Worm (Caenorhabditis elegans) whole organism, young adult: ENCODE results near the gene tbc-13.

ENCODE experiments used
- ZK185.1 ChIP-seq: sonication (generic microtip); optimal IDR thresholded peaks from 2 replicates; lab custom pipeline; 2016; ENCODE audit warnings: mild to moderate bottlenecking, missing genetic modification characterization, missing compliant biosample characterization; ENCODE audit not compliant: poor library complexity, severe bottlenecking
- akir-1 ChIP-seq: fragments of 200-800 bp; sonication (Bioruptor generic); optimal IDR thresholded peaks from 2 replicates; lab custom pipeline; 2018; ENCODE audit warnings: mild to moderate bottlenecking, missing genetic modification characterization, moderate library complexity, missing compliant biosample characterization
- ccch-3 ChIP-seq: fragments of 200-800 bp; sonication (Bioruptor generic); optimal IDR thresholded peaks from 2 replicates; lab custom pipeline; 2018; ENCODE audit warnings: mild to moderate bottlenecking, missing genetic modification characterization, missing compliant biosample characterization
- mxl-1 ChIP-seq: sonication (generic microtip); optimal IDR thresholded peaks from 2 replicates; lab custom pipeline; 2016; ENCODE audit warnings: missing genetic modification characterization, missing compliant biosample characterization
- nfya-2 ChIP-seq: fragments of 200-800 bp; sonication (Bioruptor generic); IDR thresholded peaks from 2 replicates; pipeline ENCODE4 v1.3.6; 2022; ENCODE audit warnings: missing genetic modification reagents, missing genetic modification characterization, missing compliant biosample characterization
- nfyb-1 ChIP-seq: fragments of 200-800 bp; sonication (Bioruptor generic); IDR thresholded peaks from 2 replicates; pipeline ENCODE4 v1.3.6; 2022; ENCODE audit warnings: missing genetic modification reagents, missing genetic modification characterization, missing compliant biosample characterization
- ztf-25 ChIP-seq: fragments of 200-800 bp; sonication (Bioruptor generic); IDR thresholded peaks from 2 replicates; pipeline ENCODE4 v1.3.6; 2022; ENCODE audit warnings: missing genetic modification reagents, missing genetic modification characterization, missing compliant biosample characterization

ce11 chrX:12469846-12470245 lies 15.0 kb upstream of the tbc-13 start:
- no peak for TF ChIP-seq mxl-1
- no peak for TF ChIP-seq nfyb-1 (GFP tag; lab: Robert Waterston, UW)
- no peak for TF ChIP-seq ccch-3 (GFP tag; lab: Kevin White, UChicago)
- TF ChIP-seq ZK185.1 (tag; lab: Kevin White, UChicago): no peak
- TF ChIP-seq akir-1 (GFP tag; lab: Kevin White, UChicago): no peak
- no peak for TF ChIP-seq ztf-25 (GFP tag; lab: Robert Waterston, UW)
- no peak for TF ChIP-seq nfya-2 (GFP tag; lab: Robert Waterston, UW)
